Fruit fly (Drosophila melanogaster) whole organism, embryonic: ENCODE measurements around the gene CG43796.
A peak's percentile ranks its signal among the peaks of the same experiment; 100 is the strongest.

Experiments used
- BEAF-32 ChIP-seq: fragments of 200-800 bp; sonication (Bioruptor generic); optimal IDR thresholded peaks from 3 replicates; lab custom pipeline; 2017; ENCODE audit warnings: missing biosample characterization, missing genetic modification characterization, mild to moderate bottlenecking, moderate library complexity, missing genetic modification reagents
- Bdp1 ChIP-seq: fragments of 200-800 bp; sonication (Bioruptor generic); optimal IDR thresholded peaks from 3 replicates; lab custom pipeline; 2016; ENCODE audit warnings: missing biosample characterization, missing genetic modification characterization
- CG13287 ChIP-seq: fragments of 200-800 bp; sonication (Bioruptor generic); IDR thresholded peaks from 2 replicates; pipeline ENCODE4 v1.3.6; 2022; ENCODE audit warnings: missing biosample characterization, missing genetic modification characterization; ENCODE audit not compliant: partially characterized antibody
- CG13624 ChIP-seq: fragments of 200-800 bp; sonication (Bioruptor generic); optimal IDR thresholded peaks from 2 replicates; lab custom pipeline; 2016; ENCODE audit warnings: missing biosample characterization, missing genetic modification characterization
- CG14710 ChIP-seq: fragments of 200-800 bp; sonication (Bioruptor generic); optimal IDR thresholded peaks from 3 replicates; lab custom pipeline; 2019; ENCODE audit warnings: missing biosample characterization, mild to moderate bottlenecking, missing genetic modification characterization, moderate library complexity
- CG15479 ChIP-seq: fragments of 200-800 bp; sonication (Bioruptor generic); optimal IDR thresholded peaks from 3 replicates; lab custom pipeline; 2019; ENCODE audit warnings: missing biosample characterization, mild to moderate bottlenecking, missing genetic modification characterization, moderate library complexity
- CG15514 ChIP-seq: fragments of 200-800 bp; sonication (Bioruptor generic); optimal IDR thresholded peaks from 3 replicates; lab custom pipeline; 2017; ENCODE audit warnings: missing biosample characterization, missing genetic modification characterization, mild to moderate bottlenecking, moderate library complexity, missing genetic modification reagents
- CG1832 ChIP-seq: fragments of 200-800 bp; sonication (Bioruptor generic); optimal IDR thresholded peaks from 2 replicates; lab custom pipeline; 2017; ENCODE audit warnings: missing biosample characterization, mild to moderate bottlenecking, missing genetic modification characterization, inconsistent platforms
- CG18764 ChIP-seq: fragments of 200-800 bp; sonication (Bioruptor generic); optimal IDR thresholded peaks from 3 replicates; lab custom pipeline; 2016; ENCODE audit warnings: missing biosample characterization, missing genetic modification characterization
- CG30020 ChIP-seq: fragments of 200-800 bp; optimal IDR thresholded peaks from 2 replicates; lab custom pipeline; 2019; ENCODE audit warnings: missing biosample characterization, mild to moderate bottlenecking, missing genetic modification characterization, moderate library complexity
- CG30431 ChIP-seq: fragments of 200-800 bp; sonication (Bioruptor generic); optimal IDR thresholded peaks from 2 replicates; lab custom pipeline; 2017; ENCODE audit warnings: missing biosample characterization, missing genetic modification characterization
- CG3163 ChIP-seq: fragments of 200-800 bp; sonication (Bioruptor generic); optimal IDR thresholded peaks from 3 replicates; lab custom pipeline; 2016; ENCODE audit warnings: missing biosample characterization, missing genetic modification characterization
- CG33213 ChIP-seq: fragments of 200-800 bp; sonication (Bioruptor generic); optimal IDR thresholded peaks from 3 replicates; lab custom pipeline; 2016; ENCODE audit warnings: missing biosample characterization, missing genetic modification characterization
- CG3847 ChIP-seq: fragments of 200-800 bp; sonication (Bioruptor generic); IDR thresholded peaks from 2 replicates; pipeline ENCODE4 v1.3.6; 2022; ENCODE audit warnings: missing biosample characterization, missing genetic modification characterization
- CG4360 ChIP-seq: fragments of 200-800 bp; sonication (Bioruptor generic); IDR thresholded peaks from 2 replicates; pipeline ENCODE4 v1.3.6; 2022; ENCODE audit warnings: missing biosample characterization, missing genetic modification characterization
- CG7372 ChIP-seq: fragments of 200-800 bp; sonication (Bioruptor generic); IDR thresholded peaks from 2 replicates; pipeline ENCODE4 v1.3.6; 2022; ENCODE audit warnings: missing biosample characterization, missing genetic modification characterization
- CG7839 ChIP-seq: fragments of 200-800 bp; sonication (Bioruptor generic); optimal IDR thresholded peaks from 3 replicates; lab custom pipeline; 2018; ENCODE audit warnings: missing biosample characterization, mild to moderate bottlenecking, missing genetic modification characterization, moderate library complexity
- CG8290 ChIP-seq, 3 experiments: fragments of 200-800 bp; sonication (Bioruptor generic); optimal IDR thresholded peaks; 2 replicates each; lab custom pipeline; 2016 to 2019; ENCODE audit warnings: missing biosample characterization in 3 of 3, missing genetic modification characterization in 3 of 3, mild to moderate bottlenecking in 2 of 3, moderate library complexity in 1 of 3
- CHES-1-like ChIP-seq: fragments of 200-800 bp; sonication (Bioruptor generic); optimal IDR thresholded peaks from 2 replicates; lab custom pipeline; 2016; ENCODE audit warnings: missing biosample characterization, missing genetic modification characterization
- CTCF ChIP-seq: fragments of 200-800 bp; sonication (Bioruptor generic); optimal IDR thresholded peaks from 2 replicates; lab custom pipeline; 2017; ENCODE audit warnings: missing biosample characterization, mild to moderate bottlenecking, missing genetic modification characterization, moderate library complexity
- CoRest ChIP-seq: fragments of 200-800 bp; sonication (Bioruptor generic); optimal IDR thresholded peaks from 3 replicates; lab custom pipeline; 2018; ENCODE audit warnings: missing biosample characterization, mild to moderate bottlenecking, missing genetic modification characterization, moderate library complexity
- D ChIP-seq, 2 experiments: fragments of 200-800 bp in 1 of 2; fragments of >200 bp in 1 of 2; sonication (Bioruptor generic) in 1 of 2; optimal IDR thresholded peaks; 2 replicates in 1 of 2; 3 replicates in 1 of 2; lab custom pipeline; 2017; ENCODE audit warnings: mild to moderate bottlenecking in 1 of 2, missing biosample characterization in 1 of 2, missing genetic modification characterization in 1 of 2, missing genetic modification reagents in 1 of 2
- Deaf1 ChIP-seq: fragments of 200-800 bp; optimal IDR thresholded peaks from 3 replicates; lab custom pipeline; 2019; ENCODE audit warnings: missing biosample characterization, mild to moderate bottlenecking, missing genetic modification characterization, moderate library complexity
- Dek ChIP-seq: fragments of 200-800 bp; sonication (Bioruptor generic); optimal IDR thresholded peaks from 3 replicates; lab custom pipeline; 2019; ENCODE audit warnings: missing biosample characterization, mild to moderate bottlenecking, missing genetic modification characterization, moderate library complexity
- Dfd ChIP-seq, 2 experiments: fragments of >200 bp; optimal IDR thresholded peaks; 2 replicates each; lab custom pipeline; 2017; ENCODE audit warnings: missing biosample characterization in 2 of 2, missing genetic modification characterization in 2 of 2
- Dref ChIP-seq: fragments of 200-800 bp; sonication (Bioruptor generic); IDR thresholded peaks from 2 replicates; pipeline ENCODE4 v1.3.6; 2022; ENCODE audit warnings: missing biosample characterization, missing genetic modification characterization
- Fer2 ChIP-seq: fragments of 200-800 bp; sonication (Bioruptor generic); optimal IDR thresholded peaks from 2 replicates; lab custom pipeline; 2018; ENCODE audit warnings: missing biosample characterization, mild to moderate bottlenecking, missing genetic modification characterization, moderate library complexity
- HLH4C ChIP-seq: fragments of 200-800 bp; sonication (Bioruptor generic); IDR thresholded peaks from 3 replicates; pipeline ENCODE4 v1.3.6; 2022; ENCODE audit warnings: missing biosample characterization, missing genetic modification characterization; ENCODE audit not compliant: partially characterized antibody
- HmgZ ChIP-seq: fragments of 200-800 bp; sonication (Bioruptor generic); optimal IDR thresholded peaks from 2 replicates; lab custom pipeline; 2018; ENCODE audit warnings: missing biosample characterization, mild to moderate bottlenecking, missing genetic modification characterization
- Hr78 ChIP-seq, 2 experiments: fragments of 200-800 bp in 1 of 2; fragments of >200 bp in 1 of 2; sonication (Bioruptor generic) in 1 of 2; optimal IDR thresholded peaks; 2 replicates each; lab custom pipeline; 2017 to 2019; ENCODE audit warnings: missing biosample characterization in 2 of 2, missing genetic modification characterization in 2 of 2, mild to moderate bottlenecking in 1 of 2, moderate library complexity in 1 of 2
- Lhr ChIP-seq: fragments of 200-800 bp; sonication (Bioruptor generic); optimal IDR thresholded peaks from 3 replicates; lab custom pipeline; 2017; ENCODE audit warnings: mild to moderate bottlenecking, missing biosample characterization, missing genetic modification reagents, missing genetic modification characterization
- Med ChIP-seq: fragments of 200-800 bp; sonication (Bioruptor generic); peaks from one replicate; lab custom pipeline; 2016; ENCODE audit warnings: missing biosample characterization, missing genetic modification characterization, mild to moderate bottlenecking, inconsistent platforms, moderate library complexity
- Sry-δ ChIP-seq: fragments of 200-800 bp; sonication (Bioruptor generic); optimal IDR thresholded peaks from 2 replicates; lab custom pipeline; 2016; ENCODE audit warnings: missing biosample characterization, missing genetic modification characterization
- ato ChIP-seq: fragments of 200-800 bp; sonication (Bioruptor generic); IDR thresholded peaks from 2 replicates; pipeline ENCODE4 v1.3.6; 2022; ENCODE audit warnings: missing biosample characterization, missing genetic modification characterization; ENCODE audit not compliant: partially characterized antibody
- cad ChIP-seq: fragments of >200 bp; optimal IDR thresholded peaks from 2 replicates; lab custom pipeline; 2017; ENCODE audit warnings: missing biosample characterization, missing genetic modification characterization
- cwo ChIP-seq: fragments of 200-800 bp; sonication (Bioruptor generic); optimal IDR thresholded peaks from 3 replicates; lab custom pipeline; 2017; ENCODE audit warnings: missing biosample characterization, missing genetic modification characterization, mild to moderate bottlenecking, moderate library complexity, missing genetic modification reagents
- dpn ChIP-seq, 2 experiments: fragments of 200-800 bp; sonication (Bioruptor generic); optimal IDR thresholded peaks; 3 replicates each; lab custom pipeline; 2016; ENCODE audit warnings: missing biosample characterization in 2 of 2, missing genetic modification characterization in 2 of 2
- gro ChIP-seq: fragments of 200-800 bp; sonication (Bioruptor generic); optimal IDR thresholded peaks from 2 replicates; lab custom pipeline; 2016; ENCODE audit warnings: missing biosample characterization, missing genetic modification characterization
- hb ChIP-seq: fragments of 200-800 bp; sonication (Bioruptor generic); IDR thresholded peaks from 3 replicates; pipeline ENCODE4 v1.3.6; 2022; ENCODE audit warnings: missing biosample characterization, missing genetic modification characterization; ENCODE audit not compliant: partially characterized antibody
- inv ChIP-seq: fragments of 200-800 bp; sonication (Bioruptor generic); IDR thresholded peaks from 2 replicates; pipeline ENCODE4 v1.3.6; 2022; ENCODE audit warnings: missing biosample characterization, missing genetic modification characterization; ENCODE audit not compliant: partially characterized antibody
- maf-S ChIP-seq: fragments of 200-800 bp; sonication (Bioruptor generic); optimal IDR thresholded peaks from 2 replicates; lab custom pipeline; 2016; ENCODE audit warnings: missing biosample characterization, missing genetic modification characterization
- pan ChIP-seq, 4 experiments: fragments of >200 bp in 3 of 4; fragments of 200-800 bp in 1 of 4; sonication (Bioruptor generic) in 1 of 4; optimal IDR thresholded peaks in 3 of 4; IDR thresholded peaks in 1 of 4; 2 replicates each; pipeline versions ENCODE4 v1.3.6 to Lab custom; 2017 to 2022; ENCODE audit warnings: missing biosample characterization in 2 of 4, missing genetic modification characterization in 2 of 4, mixed read lengths in 1 of 4
- pnt ChIP-seq: fragments of 200-800 bp; sonication (Bioruptor generic); optimal IDR thresholded peaks from 3 replicates; lab custom pipeline; 2016; ENCODE audit warnings: missing biosample characterization, missing genetic modification characterization
- seq ChIP-seq: fragments of 200-800 bp; sonication (Bioruptor generic); IDR thresholded peaks from 2 replicates; pipeline ENCODE4 v1.3.6; 2022; ENCODE audit warnings: missing biosample characterization, missing genetic modification characterization
- tll ChIP-seq, 2 experiments: fragments of 200-800 bp in 1 of 2; fragments of >200 bp in 1 of 2; sonication (Bioruptor generic) in 1 of 2; optimal IDR thresholded peaks; 2 replicates each; lab custom pipeline; 2017 to 2019; ENCODE audit warnings: missing biosample characterization in 2 of 2, missing genetic modification characterization in 2 of 2, mild to moderate bottlenecking in 1 of 2, moderate library complexity in 1 of 2
- trem ChIP-seq: fragments of 200-800 bp; optimal IDR thresholded peaks from 3 replicates; lab custom pipeline; 2019; ENCODE audit warnings: missing biosample characterization, mild to moderate bottlenecking, missing genetic modification characterization, moderate library complexity
- vnd ChIP-seq: fragments of 200-800 bp; sonication (Bioruptor generic); IDR thresholded peaks from 3 replicates; pipeline ENCODE4 v1.3.6; 2022; ENCODE audit warnings: missing biosample characterization, missing genetic modification characterization; ENCODE audit not compliant: partially characterized antibody
- wor ChIP-seq: fragments of 200-800 bp; sonication (Bioruptor generic); IDR thresholded peaks from 2 replicates; pipeline ENCODE4 v1.3.6; 2022; ENCODE audit warnings: missing biosample characterization, missing genetic modification characterization
- zen ChIP-seq: fragments of 200-800 bp; sonication (Bioruptor generic); optimal IDR thresholded peaks from 3 replicates; lab custom pipeline; 2018; ENCODE audit warnings: missing biosample characterization, mild to moderate bottlenecking, missing genetic modification characterization, moderate library complexity

The CG43796 gene

dm6 chr2L:8477971-8478370, 4.2 kb upstream of the CG43796 start (continued):
- TF ChIP-seq Bdp1 (GFP tag; lab: Kevin White, UChicago) (peak; percentile 91), CG15514 (GFP tag; lab: Kevin White, UChicago) (peak; percentile 22), hb (GFP tag; lab: Robert Waterston, UW) (0 out of 3 replicates have a peak, but pooled peaks have one; percentile 40), CG8290 (GFP tag; optimal IDR thresholded peaks at IDR 0.05; lab: Kevin White, UChicago) (peak; percentile 82), CG8290 (tag; optimal IDR thresholded peaks at IDR 0.05; lab: Kevin White, UChicago) (peak in 1 of 2 experiments; percentile 10), vnd (GFP tag; lab: Robert Waterston, UW) (peak; percentile 36; the same call in 2 of the 3 replicates), BEAF-32 (GFP tag; lab: Kevin White, UChicago) (peak; percentile 54), CG13624 (peak; percentile 5), D (optimal IDR thresholded peaks at IDR 0.05; lab: Kevin White, UChicago) (peak; percentile 75), D (GFP tag; optimal IDR thresholded peaks at IDR 0.05; lab: Kevin White, UChicago) (peak; percentile 51), CG14710 (peak; percentile 55), CTCF (GFP tag; lab: Kevin White, UChicago) (peak; percentile 59), CG7839 (tag; lab: Kevin White, UChicago) (peak; percentile 5), Dfd (GFP tag; optimal IDR thresholded peaks at IDR 0.05; lab: Kevin White, UChicago) (peak in 1 of 2 experiments; percentile 98), pan (optimal IDR thresholded peaks at IDR 0.05; lab: Kevin White, UChicago) (no peak), pan (GFP tag; optimal IDR thresholded peaks at IDR 0.05 in 1 of 2, IDR thresholded peaks at IDR 0.05 in 1 of 2) (no peak), maf-S (GFP tag; lab: Kevin White, UChicago) (peak; percentile 3), CHES-1-like (GFP tag; lab: Kevin White, UChicago) (no peak), Sry-δ (GFP tag; lab: Kevin White, UChicago) (peak; percentile 69), Dref (GFP tag; lab: Robert Waterston, UW) (peak; percentile 89), Lhr (peak; percentile 87), CoRest (peak; percentile 63), dpn (GFP tag; optimal IDR thresholded peaks at IDR 0.05; lab: Kevin White, UChicago) (peak in 1 of 2 experiments; percentile 20), gro (GFP tag; lab: Kevin White, UChicago) (no peak), CG33213 (GFP tag; lab: Kevin White, UChicago) (peak; percentile 46), ato (GFP tag; lab: Robert Waterston, UW) (0 out of 2 replicates have a peak, but pooled peaks have one; percentile 29), Hr78 (GFP tag; optimal IDR thresholded peaks at IDR 0.05; lab: Kevin White, UChicago) (peak in 1 of 2 experiments; percentile 49), HLH4C (GFP tag; lab: Robert Waterston, UW) (peak; percentile 49; the same call in 1 of the 3 replicates), trem (peak; percentile 12), zen (tag; lab: Kevin White, UChicago) (peak; percentile 67), Dek (tag; lab: Kevin White, UChicago) (peak; percentile 46), Fer2 (no peak), CG3163 (peak; percentile 2), HmgZ (peak; percentile 51), CG13287 (peak; percentile 41), Med (peak; percentile 90), inv (peak; percentile 29; the same call in 1 of the 2 replicates), CG4360 (GFP tag; lab: Robert Waterston, UW) (no peak)

dm6 chr2L:8478379-8478778, 3.8 kb upstream of the CG43796 start:
- TF ChIP-seq zen (tag; lab: Kevin White, UChicago): peak; percentile 42
- TF ChIP-seq CG15479 (GFP tag; lab: Kevin White, UChicago): peak; percentile 69
- TF ChIP-seq Hr78 (GFP tag; optimal IDR thresholded peaks at IDR 0.05; lab: Kevin White, UChicago): peak in 1 of 2 experiments; percentile 93
- TF ChIP-seq CG1832 (GFP tag; lab: Kevin White, UChicago): peak; percentile 1
- TF ChIP-seq CG3847 (GFP tag; lab: Robert Waterston, UW): no peak
- TF ChIP-seq wor: no peak
- no peak for TF ChIP-seq cad (GFP tag; lab: Kevin White, UChicago)
- no peak for TF ChIP-seq pnt
- TF ChIP-seq cwo (GFP tag; lab: Kevin White, UChicago): peak; percentile 51
- peak; percentile 24 for TF ChIP-seq Deaf1 (tag; lab: Kevin White, UChicago)
- no peak for TF ChIP-seq CG18764 (GFP tag; lab: Kevin White, UChicago)
- TF ChIP-seq CG7372 (GFP tag; lab: Robert Waterston, UW): no peak
- TF ChIP-seq tll (GFP tag; optimal IDR thresholded peaks at IDR 0.05; lab: Kevin White, UChicago): peak in 1 of 2 experiments; percentile 32
- no peak for TF ChIP-seq CG30431 (GFP tag; lab: Kevin White, UChicago)
- 0 out of 2 replicates have a peak, but pooled peaks have one; percentile 12 for TF ChIP-seq seq (GFP tag; lab: Robert Waterston, UW)
- TF ChIP-seq CG30020 (tag; lab: Kevin White, UChicago): no peak
